Fruit fly (Drosophila melanogaster) whole organism, embryonic: ENCODE results near the gene CG43815.
A peak's percentile ranks its signal among the peaks of the same experiment; 100 is the strongest.

ENCODE experiments used
- Aef1 ChIP-seq: fragments of 200-800 bp; sonication (Bioruptor generic); IDR thresholded peaks from 3 replicates; pipeline ENCODE4 v1.3.6; 2022; ENCODE audit warnings: missing biosample characterization, missing genetic modification characterization
- Bgb ChIP-seq: fragments of 200-800 bp; sonication (Bioruptor generic); IDR thresholded peaks from 2 replicates; pipeline ENCODE4 v1.3.6; 2022; ENCODE audit warnings: missing biosample characterization, missing genetic modification characterization; ENCODE audit not compliant: partially characterized antibody
- Bteb2 ChIP-seq: fragments of 200-800 bp; sonication (Bioruptor generic); optimal IDR thresholded peaks from 2 replicates; lab custom pipeline; 2016; ENCODE audit warnings: missing biosample characterization, missing genetic modification characterization
- CG10209 ChIP-seq: fragments of 200-800 bp; sonication (Bioruptor generic); optimal IDR thresholded peaks from 3 replicates; lab custom pipeline; 2017; ENCODE audit warnings: missing biosample characterization, mild to moderate bottlenecking, missing genetic modification characterization, missing genetic modification reagents
- CG12769 ChIP-seq: fragments of 200-800 bp; sonication (Bioruptor generic); optimal IDR thresholded peaks from 2 replicates; lab custom pipeline; 2019; ENCODE audit warnings: missing biosample characterization, mild to moderate bottlenecking, missing genetic modification characterization, moderate library complexity
- CG13287 ChIP-seq: fragments of 200-800 bp; sonication (Bioruptor generic); IDR thresholded peaks from 2 replicates; pipeline ENCODE4 v1.3.6; 2022; ENCODE audit warnings: missing biosample characterization, missing genetic modification characterization; ENCODE audit not compliant: partially characterized antibody
- CG14014 ChIP-seq: fragments of 200-800 bp; sonication (Bioruptor generic); IDR thresholded peaks from 2 replicates; pipeline ENCODE4 v1.3.6; 2022; ENCODE audit warnings: missing biosample characterization, missing genetic modification characterization
- CG15696 ChIP-seq: fragments of 200-800 bp; sonication (Bioruptor generic); optimal IDR thresholded peaks from 2 replicates; lab custom pipeline; 2019; ENCODE audit warnings: missing biosample characterization, mild to moderate bottlenecking, missing genetic modification characterization, moderate library complexity
- CG17328 ChIP-seq: fragments of 200-800 bp; sonication (Bioruptor generic); IDR thresholded peaks from 2 replicates; pipeline ENCODE4 v1.3.6; 2022; ENCODE audit warnings: missing biosample characterization, missing genetic modification characterization
- CG2129 ChIP-seq: fragments of 200-800 bp; sonication (Bioruptor generic); IDR thresholded peaks from 2 replicates; pipeline ENCODE4 v1.3.6; 2022; ENCODE audit warnings: missing biosample characterization, missing genetic modification characterization; ENCODE audit not compliant: partially characterized antibody
- CG2712 ChIP-seq: fragments of 200-800 bp; optimal IDR thresholded peaks from 3 replicates; lab custom pipeline; 2019; ENCODE audit warnings: missing biosample characterization, mild to moderate bottlenecking, missing genetic modification characterization, moderate library complexity
- CG34224 ChIP-seq: fragments of 200-800 bp; sonication (Bioruptor generic); IDR thresholded peaks from 3 replicates; pipeline ENCODE4 v1.3.6; 2022; ENCODE audit warnings: missing biosample characterization, missing genetic modification characterization; ENCODE audit not compliant: partially characterized antibody
- CG42726 ChIP-seq: fragments of 200-800 bp; sonication (Bioruptor generic); IDR thresholded peaks from 2 replicates; pipeline ENCODE4 v1.3.6; 2022; ENCODE audit warnings: missing biosample characterization, missing genetic modification characterization; ENCODE audit not compliant: partially characterized antibody
- CG4360 ChIP-seq: fragments of 200-800 bp; sonication (Bioruptor generic); IDR thresholded peaks from 2 replicates; pipeline ENCODE4 v1.3.6; 2022; ENCODE audit warnings: missing biosample characterization, missing genetic modification characterization
- CG6254 ChIP-seq: fragments of 200-800 bp; sonication (Bioruptor generic); optimal IDR thresholded peaks from 3 replicates; lab custom pipeline; 2017; ENCODE audit warnings: mild to moderate bottlenecking, missing biosample characterization, missing genetic modification reagents, missing genetic modification characterization
- CG6813 ChIP-seq: fragments of 200-800 bp; sonication (Bioruptor generic); optimal IDR thresholded peaks from 2 replicates; lab custom pipeline; 2017; ENCODE audit warnings: missing biosample characterization, missing genetic modification characterization, mild to moderate bottlenecking, moderate library complexity, missing genetic modification reagents
- CG7745 ChIP-seq: fragments of 200-800 bp; sonication (Bioruptor generic); optimal IDR thresholded peaks from 2 replicates; lab custom pipeline; 2018; ENCODE audit warnings: missing biosample characterization, mild to moderate bottlenecking, missing genetic modification characterization, moderate library complexity
- CG8281 ChIP-seq: fragments of 200-800 bp; sonication (Bioruptor generic); optimal IDR thresholded peaks from 2 replicates; lab custom pipeline; 2018; ENCODE audit warnings: missing biosample characterization, mild to moderate bottlenecking, missing genetic modification characterization, moderate library complexity
- Dll ChIP-seq: fragments of 200-800 bp; sonication (Bioruptor generic); IDR thresholded peaks from 4 replicates; pipeline ENCODE4 v1.3.6; 2022; ENCODE audit warnings: missing biosample characterization, missing genetic modification characterization; ENCODE audit not compliant: partially characterized antibody
- Ets65A ChIP-seq: fragments of 200-800 bp; sonication (Bioruptor generic); peaks from one replicate; lab custom pipeline; 2016; ENCODE audit warnings: missing biosample characterization, missing genetic modification characterization
- Mrtf ChIP-seq: fragments of 200-800 bp; sonication (Bioruptor generic); IDR thresholded peaks from 3 replicates; pipeline ENCODE4 v1.3.6; 2022; ENCODE audit warnings: missing biosample characterization, missing genetic modification characterization
- Nf-YA ChIP-seq: fragments of 200-800 bp; sonication (Bioruptor generic); IDR thresholded peaks from 2 replicates; pipeline ENCODE4 v1.3.6; 2022; ENCODE audit warnings: missing biosample characterization, missing genetic modification characterization
- abd-A ChIP-seq: fragments of 200-800 bp; sonication (Bioruptor generic); optimal IDR thresholded peaks from 3 replicates; lab custom pipeline; 2019; ENCODE audit warnings: missing biosample characterization, mild to moderate bottlenecking, missing genetic modification characterization, moderate library complexity
- amos ChIP-seq: fragments of 200-800 bp; sonication (Bioruptor generic); IDR thresholded peaks from 2 replicates; pipeline ENCODE4 v1.3.6; 2022; ENCODE audit warnings: missing biosample characterization, missing genetic modification characterization; ENCODE audit not compliant: partially characterized antibody
- ato ChIP-seq: fragments of 200-800 bp; sonication (Bioruptor generic); IDR thresholded peaks from 2 replicates; pipeline ENCODE4 v1.3.6; 2022; ENCODE audit warnings: missing biosample characterization, missing genetic modification characterization; ENCODE audit not compliant: partially characterized antibody
- bowl ChIP-seq: fragments of 200-800 bp; sonication (Bioruptor generic); IDR thresholded peaks from 2 replicates; pipeline ENCODE4 v1.3.6; 2022; ENCODE audit warnings: missing biosample characterization, missing genetic modification characterization
- cg ChIP-seq: fragments of 200-800 bp; sonication (Bioruptor generic); optimal IDR thresholded peaks from 3 replicates; lab custom pipeline; 2019; ENCODE audit warnings: missing biosample characterization, mild to moderate bottlenecking, missing genetic modification characterization, moderate library complexity
- chm ChIP-seq: fragments of 200-800 bp; sonication (Bioruptor generic); IDR thresholded peaks from 2 replicates; pipeline ENCODE4 v1.3.6; 2022; ENCODE audit warnings: missing biosample characterization, missing genetic modification characterization
- cwo ChIP-seq: fragments of 200-800 bp; sonication (Bioruptor generic); optimal IDR thresholded peaks from 3 replicates; lab custom pipeline; 2017; ENCODE audit warnings: missing biosample characterization, missing genetic modification characterization, mild to moderate bottlenecking, moderate library complexity, missing genetic modification reagents
- fd102C ChIP-seq: fragments of 200-800 bp; sonication (Bioruptor generic); optimal IDR thresholded peaks from 2 replicates; lab custom pipeline; 2018; ENCODE audit warnings: missing biosample characterization, mild to moderate bottlenecking, missing genetic modification characterization, moderate library complexity
- gt ChIP-seq: fragments of 200-800 bp; sonication (Bioruptor generic); IDR thresholded peaks from 2 replicates; pipeline ENCODE4 v1.3.6; 2022; ENCODE audit warnings: missing biosample characterization, missing genetic modification characterization
- hb ChIP-seq: fragments of 200-800 bp; sonication (Bioruptor generic); IDR thresholded peaks from 3 replicates; pipeline ENCODE4 v1.3.6; 2022; ENCODE audit warnings: missing biosample characterization, missing genetic modification characterization; ENCODE audit not compliant: partially characterized antibody
- luna ChIP-seq: fragments of 200-800 bp; sonication (Bioruptor generic); optimal IDR thresholded peaks from 2 replicates; lab custom pipeline; 2016; ENCODE audit warnings: missing biosample characterization, missing genetic modification characterization
- nerfin-2 ChIP-seq: fragments of 200-800 bp; sonication (Bioruptor generic); IDR thresholded peaks from 2 replicates; pipeline ENCODE4 v1.3.6; 2022; ENCODE audit warnings: missing biosample characterization, missing genetic modification characterization; ENCODE audit not compliant: partially characterized antibody
- nom ChIP-seq: fragments of 200-800 bp; sonication (Bioruptor generic); optimal IDR thresholded peaks from 2 replicates; lab custom pipeline; 2017; ENCODE audit warnings: missing biosample characterization, missing genetic modification characterization, mild to moderate bottlenecking, moderate library complexity, missing genetic modification reagents
- pho ChIP-seq: fragments of 200-800 bp; sonication (Bioruptor generic); optimal IDR thresholded peaks from 2 replicates; lab custom pipeline; 2016; ENCODE audit warnings: missing biosample characterization, missing genetic modification characterization
- pros ChIP-seq: fragments of 200-800 bp; sonication (Bioruptor generic); optimal IDR thresholded peaks from 3 replicates; lab custom pipeline; 2019; ENCODE audit warnings: missing biosample characterization, mild to moderate bottlenecking, missing genetic modification characterization, moderate library complexity
- salm ChIP-seq: fragments of 200-800 bp; sonication (Bioruptor generic); optimal IDR thresholded peaks from 2 replicates; lab custom pipeline; 2018; ENCODE audit warnings: missing biosample characterization, mild to moderate bottlenecking, missing genetic modification characterization
- sens ChIP-seq: fragments of 200-800 bp; sonication (Bioruptor generic); peaks from one replicate; lab custom pipeline; 2016; ENCODE audit warnings: missing biosample characterization, missing genetic modification characterization
- seq ChIP-seq: fragments of 200-800 bp; sonication (Bioruptor generic); IDR thresholded peaks from 2 replicates; pipeline ENCODE4 v1.3.6; 2022; ENCODE audit warnings: missing biosample characterization, missing genetic modification characterization
- tll ChIP-seq, 2 experiments: fragments of 200-800 bp in 1 of 2; fragments of >200 bp in 1 of 2; sonication (Bioruptor generic) in 1 of 2; optimal IDR thresholded peaks; 2 replicates each; lab custom pipeline; 2017 to 2019; ENCODE audit warnings: missing biosample characterization in 2 of 2, missing genetic modification characterization in 2 of 2, mild to moderate bottlenecking in 1 of 2, moderate library complexity in 1 of 2
- tna ChIP-seq: fragments of 200-800 bp; sonication (Bioruptor generic); IDR thresholded peaks from 2 replicates; pipeline ENCODE4 v1.3.6; 2022; ENCODE audit warnings: missing biosample characterization, missing genetic modification characterization; ENCODE audit not compliant: partially characterized antibody
- toy ChIP-seq: fragments of 200-800 bp; sonication (Bioruptor generic); IDR thresholded peaks from 2 replicates; pipeline ENCODE4 v1.3.6; 2022; ENCODE audit warnings: missing biosample characterization, missing genetic modification characterization
- z ChIP-seq: fragments of 200-800 bp; sonication (Bioruptor generic); IDR thresholded peaks from 3 replicates; pipeline ENCODE4 v1.3.6; 2022; ENCODE audit warnings: missing biosample characterization, missing genetic modification characterization
- zen ChIP-seq: fragments of 200-800 bp; sonication (Bioruptor generic); optimal IDR thresholded peaks from 3 replicates; lab custom pipeline; 2018; ENCODE audit warnings: missing biosample characterization, mild to moderate bottlenecking, missing genetic modification characterization, moderate library complexity
- zen2 ChIP-seq: fragments of 200-800 bp; sonication (Bioruptor generic); IDR thresholded peaks from 3 replicates; pipeline ENCODE4 v1.3.6; 2022; ENCODE audit warnings: missing biosample characterization, missing genetic modification characterization; ENCODE audit not compliant: partially characterized antibody

The CG43815 gene

DNA sequence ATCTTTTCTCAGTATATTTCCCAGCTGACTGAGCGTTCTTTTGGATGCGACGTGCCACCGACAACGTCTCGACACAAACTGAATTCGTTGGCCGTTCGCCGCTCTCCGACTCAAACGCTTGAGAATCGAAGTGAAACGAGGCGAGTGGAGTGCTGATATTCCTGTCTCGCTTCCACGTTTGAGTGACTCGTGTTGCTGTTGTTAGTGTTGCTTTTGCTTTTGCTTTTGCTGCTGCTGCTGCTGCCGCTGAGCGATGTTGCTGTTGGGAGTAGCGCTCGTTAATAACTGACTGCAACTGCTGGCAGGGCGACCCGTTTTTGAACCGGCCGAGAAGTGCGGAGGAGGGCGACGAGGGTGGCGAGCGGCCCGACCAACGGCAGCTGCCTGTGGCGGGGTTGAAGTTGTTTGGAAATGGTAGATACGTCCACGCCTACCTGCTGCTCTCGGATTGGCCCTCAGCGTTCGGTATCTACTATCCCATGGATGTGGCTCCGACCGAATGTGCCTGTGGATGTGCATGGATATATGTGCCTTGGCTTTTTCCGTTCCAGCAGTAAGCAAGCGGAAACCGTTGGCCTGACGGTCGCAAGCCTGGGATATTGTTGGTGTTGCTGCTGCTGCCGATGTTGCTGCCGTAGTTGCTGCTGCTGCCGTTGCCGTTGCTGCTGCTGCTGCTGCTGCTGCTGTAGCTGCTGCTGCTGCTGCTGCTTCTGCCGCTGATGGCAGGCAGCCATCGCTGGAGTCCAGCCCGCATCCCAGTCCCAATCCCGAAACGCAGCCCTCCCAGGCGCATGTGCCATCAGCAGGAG, 30.7 kb downstream of the CG43815 start, which contains the start of gene odd (continued):
- TF ChIP-seq Dll (GFP tag; lab: Robert Waterston, UW) (0 out of 4 replicates have a peak, but pooled peaks have one; percentile 36), CG13287 (GFP tag; lab: Robert Waterston, UW) (peak; percentile 31; the same call in 1 of the 2 replicates), Nf-YA (GFP tag; lab: Robert Waterston, UW) (peak; percentile 90; the same call in 1 of the 2 replicates), seq (GFP tag; lab: Robert Waterston, UW) (0 out of 2 replicates have a peak, but pooled peaks have one; percentile 21), CG6254 (GFP tag; lab: Kevin White, UChicago) (no peak), tna (GFP tag; lab: Robert Waterston, UW) (peak; percentile 67), CG34224 (peak; percentile 27; the same call in 1 of the 3 replicates), bowl (GFP tag; lab: Robert Waterston, UW) (peak; percentile 53; the same call in 1 of the 2 replicates), sens (GFP tag; lab: Kevin White, UChicago) (peak; percentile 21), zen (peak; percentile 39), cwo (GFP tag; lab: Kevin White, UChicago) (no peak), CG14014 (GFP tag; lab: Robert Waterston, UW) (no peak), zen2 (GFP tag; lab: Robert Waterston, UW) (peak; percentile 75; the same call in 2 of the 3 replicates), CG4360 (GFP tag; lab: Robert Waterston, UW) (peak; percentile 69), CG7745 (tag; lab: Kevin White, UChicago) (peak; percentile 40), CG8281 (tag; lab: Kevin White, UChicago) (no peak), tll (GFP tag; optimal IDR thresholded peaks at IDR 0.05; lab: Kevin White, UChicago) (peak in 1 of 2 experiments; percentile 80), nerfin-2 (GFP tag; lab: Robert Waterston, UW) (peak; percentile 50; the same call in 1 of the 2 replicates), Aef1 (GFP tag; lab: Robert Waterston, UW) (0 out of 3 replicates have a peak, but pooled peaks have one; percentile 15), pho (GFP tag; lab: Kevin White, UChicago) (no peak), CG42726 (GFP tag; lab: Robert Waterston, UW) (peak; percentile 55; the same call in 1 of the 2 replicates), salm (tag; lab: Kevin White, UChicago) (no peak), ato (GFP tag; lab: Robert Waterston, UW) (peak; percentile 61), CG15696 (tag; lab: Kevin White, UChicago) (no peak), chm (GFP tag; lab: Robert Waterston, UW) (peak; percentile 33; the same call in 1 of the 2 replicates), z (GFP tag; lab: Robert Waterston, UW) (peak; percentile 100), fd102C (peak; percentile 62), Bteb2 (GFP tag; lab: Kevin White, UChicago) (no peak), toy (GFP tag; lab: Robert Waterston, UW) (no peak), luna (GFP tag; lab: Kevin White, UChicago) (no peak), CG12769 (tag; lab: Kevin White, UChicago) (peak; percentile 12), abd-A (tag; lab: Kevin White, UChicago) (peak; percentile 61), gt (no peak), CG6813 (GFP tag; lab: Kevin White, UChicago) (no peak), CG10209 (GFP tag; lab: Kevin White, UChicago) (no peak), hb (GFP tag; lab: Robert Waterston, UW) (no peak), Bgb (GFP tag; lab: Robert Waterston, UW) (peak; percentile 74), Mrtf (GFP tag; lab: Robert Waterston, UW) (no peak), nom (GFP tag; lab: Kevin White, UChicago) (no peak), CG2712 (tag; lab: Kevin White, UChicago) (peak; percentile 22), CG2129 (GFP tag; lab: Robert Waterston, UW) (no peak), amos (GFP tag; lab: Robert Waterston, UW) (peak; percentile 54), Ets65A (no peak), pros (GFP tag; lab: Kevin White, UChicago) (peak; percentile 2), cg (peak; percentile 51), CG17328 (GFP tag; lab: Robert Waterston, UW) (0 out of 2 replicates have a peak, but pooled peaks have one; percentile 12)
